Fruit fly (Drosophila melanogaster) whole organism, embryonic: ENCODE measurements around the gene Lip2.

Source experiments
- BEAF-32 ChIP-seq: fragments of 200-800 bp; sonication (Bioruptor generic); optimal IDR thresholded peaks from 3 replicates; lab custom pipeline; 2017; ENCODE audit warnings: missing biosample characterization, missing genetic modification characterization, mild to moderate bottlenecking, moderate library complexity, missing genetic modification reagents
- Blimp-1 ChIP-seq: fragments of 200-800 bp; sonication (Bioruptor generic); optimal IDR thresholded peaks from 3 replicates; lab custom pipeline; 2018; ENCODE audit warnings: missing biosample characterization, missing genetic modification characterization, mild to moderate bottlenecking, moderate library complexity, missing genetic modification reagents
- CG1024 ChIP-seq: fragments of 200-800 bp; sonication (Bioruptor generic); IDR thresholded peaks from 2 replicates; pipeline ENCODE4 v1.3.6; 2022; ENCODE audit warnings: missing biosample characterization, missing genetic modification characterization
- CG10979 ChIP-seq: fragments of 200-800 bp; sonication (Bioruptor generic); optimal IDR thresholded peaks from 2 replicates; lab custom pipeline; 2018; ENCODE audit warnings: missing biosample characterization, mild to moderate bottlenecking, missing genetic modification characterization, moderate library complexity
- CG11560 ChIP-seq: fragments of 200-800 bp; sonication (Bioruptor generic); IDR thresholded peaks from 3 replicates; pipeline ENCODE4 v1.3.6; 2022; ENCODE audit warnings: missing biosample characterization, missing genetic modification characterization
- CG14965 ChIP-seq: fragments of 200-800 bp; sonication (Bioruptor generic); optimal IDR thresholded peaks from 2 replicates; lab custom pipeline; 2016; ENCODE audit warnings: missing biosample characterization, missing genetic modification characterization, borderline replicate concordance
- CG15269 ChIP-seq: fragments of 200-800 bp; sonication (Bioruptor generic); optimal IDR thresholded peaks from 2 replicates; lab custom pipeline; 2018; ENCODE audit warnings: missing biosample characterization, mild to moderate bottlenecking, missing genetic modification characterization, moderate library complexity
- CG16779 ChIP-seq: fragments of 200-800 bp; sonication (Bioruptor generic); IDR thresholded peaks from 2 replicates; pipeline ENCODE4 v1.3.6; 2022; ENCODE audit warnings: missing biosample characterization, missing genetic modification characterization
- CG16813 ChIP-seq: fragments of 200-800 bp; sonication (Bioruptor generic); IDR thresholded peaks from 3 replicates; pipeline ENCODE4 v1.3.6; 2022; ENCODE audit warnings: missing biosample characterization, missing genetic modification characterization; ENCODE audit not compliant: partially characterized antibody
- CG1832 ChIP-seq: fragments of 200-800 bp; sonication (Bioruptor generic); optimal IDR thresholded peaks from 2 replicates; lab custom pipeline; 2017; ENCODE audit warnings: missing biosample characterization, mild to moderate bottlenecking, missing genetic modification characterization, inconsistent platforms
- CG18619 ChIP-seq: fragments of 200-800 bp; sonication (Bioruptor generic); optimal IDR thresholded peaks from 3 replicates; lab custom pipeline; 2017; ENCODE audit warnings: missing biosample characterization, mild to moderate bottlenecking, missing genetic modification characterization
- CG3847 ChIP-seq: fragments of 200-800 bp; sonication (Bioruptor generic); IDR thresholded peaks from 2 replicates; pipeline ENCODE4 v1.3.6; 2022; ENCODE audit warnings: missing biosample characterization, missing genetic modification characterization
- CG4328 ChIP-seq: fragments of 200-800 bp; sonication (Bioruptor generic); optimal IDR thresholded peaks from 3 replicates; lab custom pipeline; 2017; ENCODE audit warnings: missing biosample characterization, missing genetic modification reagents, missing genetic modification characterization
- CG6272 ChIP-seq: fragments of 200-800 bp; sonication (Bioruptor generic); IDR thresholded peaks from 2 replicates; pipeline ENCODE4 v1.3.6; 2022; ENCODE audit warnings: missing biosample characterization, missing genetic modification characterization
- CG6683 ChIP-seq: fragments of 200-800 bp; sonication (Bioruptor generic); optimal IDR thresholded peaks from 2 replicates; lab custom pipeline; 2017; ENCODE audit warnings: missing biosample characterization, mild to moderate bottlenecking, missing genetic modification characterization, missing genetic modification reagents
- CG6765 ChIP-seq: fragments of 200-800 bp; sonication (Bioruptor generic); optimal IDR thresholded peaks from 3 replicates; lab custom pipeline; 2017; ENCODE audit warnings: missing biosample characterization, mild to moderate bottlenecking, missing genetic modification characterization
- CG6791 ChIP-seq: fragments of 200-800 bp; sonication (Bioruptor generic); IDR thresholded peaks from 3 replicates; pipeline ENCODE4 v1.3.6; 2022; ENCODE audit warnings: missing biosample characterization, missing genetic modification characterization; ENCODE audit not compliant: partially characterized antibody
- CG7839 ChIP-seq: fragments of 200-800 bp; sonication (Bioruptor generic); optimal IDR thresholded peaks from 3 replicates; lab custom pipeline; 2018; ENCODE audit warnings: missing biosample characterization, mild to moderate bottlenecking, missing genetic modification characterization, moderate library complexity
- CG7928 ChIP-seq: fragments of 200-800 bp; sonication (Bioruptor generic); optimal IDR thresholded peaks from 2 replicates; lab custom pipeline; 2017; ENCODE audit warnings: missing biosample characterization, mild to moderate bottlenecking, missing genetic modification characterization
- CG8765 ChIP-seq: fragments of 200-800 bp; sonication (Bioruptor generic); IDR thresholded peaks from 2 replicates; pipeline ENCODE4 v1.3.6; 2022; ENCODE audit warnings: missing biosample characterization, missing genetic modification characterization
- CG9215 ChIP-seq: fragments of 200-800 bp; sonication (Bioruptor generic); IDR thresholded peaks from 2 replicates; pipeline ENCODE4 v1.3.6; 2022; ENCODE audit warnings: missing biosample characterization, missing genetic modification characterization
- CG9437 ChIP-seq: fragments of 200-800 bp; sonication (Bioruptor generic); optimal IDR thresholded peaks from 2 replicates; lab custom pipeline; 2018; ENCODE audit warnings: missing biosample characterization, mild to moderate bottlenecking, missing genetic modification characterization
- Deaf1 ChIP-seq: fragments of 200-800 bp; optimal IDR thresholded peaks from 3 replicates; lab custom pipeline; 2019; ENCODE audit warnings: missing biosample characterization, mild to moderate bottlenecking, missing genetic modification characterization, moderate library complexity
- Dek ChIP-seq: fragments of 200-800 bp; sonication (Bioruptor generic); optimal IDR thresholded peaks from 3 replicates; lab custom pipeline; 2019; ENCODE audit warnings: missing biosample characterization, mild to moderate bottlenecking, missing genetic modification characterization, moderate library complexity
- Gsc ChIP-seq: fragments of 200-800 bp; sonication (Bioruptor generic); IDR thresholded peaks from 2 replicates; pipeline ENCODE4 v1.3.6; 2022; ENCODE audit warnings: missing biosample characterization, missing genetic modification characterization
- Hmx ChIP-seq: fragments of 200-800 bp; sonication (Bioruptor generic); optimal IDR thresholded peaks from 2 replicates; lab custom pipeline; 2016; ENCODE audit warnings: missing biosample characterization, missing genetic modification characterization
- Nf-YA ChIP-seq: fragments of 200-800 bp; sonication (Bioruptor generic); IDR thresholded peaks from 2 replicates; pipeline ENCODE4 v1.3.6; 2022; ENCODE audit warnings: missing biosample characterization, missing genetic modification characterization
- Pdp1 ChIP-seq, 2 experiments: fragments of 200-800 bp; sonication (Bioruptor generic); optimal IDR thresholded peaks; 3 replicates each; lab custom pipeline; 2016; ENCODE audit warnings: missing biosample characterization in 2 of 2, missing genetic modification characterization in 2 of 2, mild to moderate bottlenecking in 1 of 2, moderate library complexity in 1 of 2
- Poxn ChIP-seq: fragments of 200-800 bp; sonication (Bioruptor generic); IDR thresholded peaks from 2 replicates; pipeline ENCODE4 v1.3.6; 2022; ENCODE audit warnings: missing biosample characterization, missing genetic modification characterization
- Sox100B ChIP-seq: fragments of 200-800 bp; sonication (Bioruptor generic); optimal IDR thresholded peaks from 3 replicates; lab custom pipeline; 2018; ENCODE audit warnings: missing biosample characterization, mild to moderate bottlenecking, missing genetic modification characterization
- Ssrp ChIP-seq: fragments of 200-800 bp; sonication (Bioruptor generic); optimal IDR thresholded peaks from 2 replicates; lab custom pipeline; 2018; ENCODE audit warnings: missing biosample characterization, mild to moderate bottlenecking, missing genetic modification characterization, moderate library complexity
- YL-1 ChIP-seq: fragments of 200-800 bp; sonication (Bioruptor generic); optimal IDR thresholded peaks from 3 replicates; lab custom pipeline; 2017; ENCODE audit warnings: missing biosample characterization, mild to moderate bottlenecking, missing genetic modification characterization
- ash1 ChIP-seq: fragments of 200-800 bp; sonication (Bioruptor generic); optimal IDR thresholded peaks from 2 replicates; lab custom pipeline; 2018; ENCODE audit warnings: missing biosample characterization, mild to moderate bottlenecking, missing genetic modification characterization
- btn ChIP-seq: fragments of 200-800 bp; sonication (Bioruptor generic); optimal IDR thresholded peaks from 2 replicates; lab custom pipeline; 2016; ENCODE audit warnings: missing biosample characterization, missing genetic modification characterization
- esg ChIP-seq: fragments of 200-800 bp; sonication (Bioruptor generic); conservative IDR thresholded peaks from 2 replicates; pipeline ENCODE4 v1.3.6; 2022; ENCODE audit warnings: missing biosample characterization, missing genetic modification characterization
- eve ChIP-seq, 2 experiments: fragments of >200 bp; optimal IDR thresholded peaks; 2 replicates each; lab custom pipeline; 2017; ENCODE audit warnings: missing biosample characterization in 2 of 2, missing genetic modification characterization in 2 of 2
- exex ChIP-seq: fragments of 200-800 bp; sonication (Bioruptor generic); optimal IDR thresholded peaks from 4 replicates; lab custom pipeline; 2018; ENCODE audit warnings: missing biosample characterization, mild to moderate bottlenecking, missing genetic modification characterization, moderate library complexity
- gsb ChIP-seq: fragments of 200-800 bp; sonication (Bioruptor generic); IDR thresholded peaks from 2 replicates; pipeline ENCODE4 v1.3.6; 2022; ENCODE audit warnings: missing biosample characterization, missing genetic modification characterization
- knrl ChIP-seq: fragments of 200-800 bp; sonication (Bioruptor generic); IDR thresholded peaks from 3 replicates; pipeline ENCODE4 v1.3.6; 2022; ENCODE audit warnings: missing biosample characterization, missing genetic modification characterization; ENCODE audit not compliant: partially characterized antibody
- onecut ChIP-seq: fragments of 200-800 bp; sonication (Bioruptor generic); IDR thresholded peaks from 2 replicates; pipeline ENCODE4 v1.3.6; 2022; ENCODE audit warnings: missing biosample characterization, missing genetic modification characterization
- pb ChIP-seq: fragments of 200-800 bp; sonication (Bioruptor generic); optimal IDR thresholded peaks from 3 replicates; lab custom pipeline; 2016; ENCODE audit warnings: missing biosample characterization, missing genetic modification characterization
- peb ChIP-seq: fragments of 200-800 bp; sonication (Bioruptor generic); IDR thresholded peaks from 2 replicates; pipeline ENCODE4 v1.3.6; 2022; ENCODE audit warnings: missing biosample characterization, missing genetic modification characterization
- phol ChIP-seq: fragments of 200-800 bp; sonication (Bioruptor generic); optimal IDR thresholded peaks from 3 replicates; lab custom pipeline; 2018; ENCODE audit warnings: missing biosample characterization, mild to moderate bottlenecking, missing genetic modification characterization, moderate library complexity
- pum ChIP-seq: fragments of 200-800 bp; sonication (Bioruptor generic); optimal IDR thresholded peaks from 2 replicates; lab custom pipeline; 2016; ENCODE audit warnings: missing biosample characterization, missing genetic modification characterization
- run ChIP-seq: fragments of 200-800 bp; sonication (Bioruptor generic); optimal IDR thresholded peaks from 3 replicates; lab custom pipeline; 2018; ENCODE audit warnings: missing biosample characterization, mild to moderate bottlenecking, missing genetic modification characterization
- seq ChIP-seq: fragments of 200-800 bp; sonication (Bioruptor generic); IDR thresholded peaks from 2 replicates; pipeline ENCODE4 v1.3.6; 2022; ENCODE audit warnings: missing biosample characterization, missing genetic modification characterization
- sqz ChIP-seq: fragments of 200-800 bp; sonication (Bioruptor generic); optimal IDR thresholded peaks from 3 replicates; lab custom pipeline; 2018; ENCODE audit warnings: missing biosample characterization, mild to moderate bottlenecking, missing genetic modification characterization
- stwl ChIP-seq: fragments of 200-800 bp; sonication (Bioruptor generic); optimal IDR thresholded peaks from 3 replicates; lab custom pipeline; 2018; ENCODE audit warnings: missing biosample characterization, mild to moderate bottlenecking, missing genetic modification characterization, moderate library complexity
- zfh2 ChIP-seq: fragments of 200-800 bp; sonication (Bioruptor generic); optimal IDR thresholded peaks from 2 replicates; lab custom pipeline; 2016; ENCODE audit warnings: missing biosample characterization, missing genetic modification characterization

Gene Lip2

dm6 chr2L:10751879-10752620 is 42.8 kb upstream of the Lip2 start (continued):
- no peak for TF ChIP-seq CG9215 (GFP tag; lab: Robert Waterston, UW)
- TF ChIP-seq seq (GFP tag; lab: Robert Waterston, UW), result peak; percentile 90
- TF ChIP-seq CG6683 (GFP tag; lab: Kevin White, UChicago), result peak; percentile 77
- TF ChIP-seq Nf-YA, result peak; percentile 75
- TF ChIP-seq stwl (tag; lab: Kevin White, UChicago), result peak; percentile 68
- no peak for TF ChIP-seq Gsc (GFP tag; lab: Robert Waterston, UW)
- no peak for TF ChIP-seq CG16779 (GFP tag; lab: Robert Waterston, UW)
- TF ChIP-seq knrl, result no peak
- peak; percentile 87 for TF ChIP-seq sqz (GFP tag; lab: Kevin White, UChicago)
- TF ChIP-seq phol, result peak; percentile 75
- peak; percentile 73 for TF ChIP-seq CG10979 (tag; lab: Kevin White, UChicago)
- peak; percentile 72 for TF ChIP-seq pb (GFP tag; lab: Kevin White, UChicago)
- peak; percentile 48 for TF ChIP-seq Ssrp
- TF ChIP-seq zfh2 (GFP tag; lab: Kevin White, UChicago), result no peak
- TF ChIP-seq YL-1 (GFP tag; lab: Kevin White, UChicago), result peak; percentile 95
- peak; percentile 97 for TF ChIP-seq onecut
- TF ChIP-seq CG7839 (tag; lab: Kevin White, UChicago), result peak; percentile 65
- TF ChIP-seq BEAF-32 (GFP tag; lab: Kevin White, UChicago), result no peak
- peak; percentile 83 for TF ChIP-seq Sox100B (GFP tag; lab: Kevin White, UChicago)
- TF ChIP-seq pum, result peak; percentile 82
- peak; percentile 90 for TF ChIP-seq Blimp-1 (GFP tag; lab: Kevin White, UChicago)
- TF ChIP-seq CG6791 (GFP tag; lab: Robert Waterston, UW), result no peak
- TF ChIP-seq esg (GFP tag; lab: Robert Waterston, UW), result no peak
- peak; percentile 75 for TF ChIP-seq CG15269
- peak; percentile 56 for TF ChIP-seq CG6765 (GFP tag; lab: Kevin White, UChicago)
- peak in 1 of 2 experiments; percentile 89 for TF ChIP-seq eve (GFP tag; optimal IDR thresholded peaks at IDR 0.05; lab: Kevin White, UChicago)
- peak; percentile 77 for TF ChIP-seq peb (GFP tag; lab: Robert Waterston, UW)
- no peak for TF ChIP-seq Hmx (GFP tag; lab: Kevin White, UChicago)
- peak; percentile 88 for TF ChIP-seq CG14965
- no peak for TF ChIP-seq Poxn (GFP tag; lab: Robert Waterston, UW)
- TF ChIP-seq CG4328 (GFP tag; lab: Kevin White, UChicago), result peak; percentile 83
- peak; percentile 75 to 89 for TF ChIP-seq Pdp1 (GFP tag; optimal IDR thresholded peaks at IDR 0.05; lab: Kevin White, UChicago)
- peak; percentile 90 for TF ChIP-seq btn
- no peak for TF ChIP-seq CG6272 (GFP tag; lab: Robert Waterston, UW)
- TF ChIP-seq CG1832, result no peak
- peak; percentile 23 for TF ChIP-seq run (tag; lab: Kevin White, UChicago)
- peak; percentile 44 for TF ChIP-seq Deaf1 (tag; lab: Kevin White, UChicago)
- TF ChIP-seq Dek (tag; lab: Kevin White, UChicago), result peak; percentile 48
- TF ChIP-seq gsb, result peak; percentile 66; the same call in 1 of the 2 replicates
- TF ChIP-seq CG3847 (GFP tag; lab: Robert Waterston, UW), result peak; percentile 42
- no peak for TF ChIP-seq ash1 (GFP tag; lab: Kevin White, UChicago)
- TF ChIP-seq CG11560, result no peak
- TF ChIP-seq exex, result peak; percentile 60
- TF ChIP-seq CG1024 (GFP tag; lab: Robert Waterston, UW), result peak; percentile 89
- peak; percentile 88 for TF ChIP-seq CG18619 (GFP tag; lab: Kevin White, UChicago)
- peak; percentile 41 for TF ChIP-seq CG7928
- peak; percentile 19 for TF ChIP-seq CG9437 (GFP tag; lab: Kevin White, UChicago)
- TF ChIP-seq CG8765 (GFP tag; lab: Robert Waterston, UW), result no peak
- TF ChIP-seq CG16813, result no peak
